5 worm cellular contexts compared by ENCODE assay signal in the genomic region with DNA sequence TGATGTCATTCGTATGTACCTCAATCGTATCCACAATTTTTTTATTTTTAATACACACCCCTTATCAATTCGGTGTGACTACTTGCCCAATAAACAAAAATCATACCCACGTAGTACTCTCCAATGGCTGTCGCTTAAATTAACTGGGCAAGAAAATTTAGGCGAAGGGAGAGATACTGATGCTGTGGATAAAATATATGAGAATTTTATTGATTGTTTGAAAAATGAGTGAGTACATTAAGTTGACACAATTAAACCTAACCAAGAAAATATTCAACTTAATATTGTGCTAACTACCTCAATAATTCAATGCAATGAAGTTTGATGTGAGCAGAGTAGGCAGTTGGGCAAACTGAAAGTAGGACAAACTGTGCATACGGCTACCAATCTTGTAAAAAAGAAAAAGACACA.
TF ChIP-seq lines count a peak whose summit lies in the region.

No protein-coding gene starts in this region.

TF ChIP-seq in whole organism, L1 larva, 84 proteins besides CTCF, POLR2A, EP300 and RAD21 (continues in another document):
- peak; percentile 94 for TF ChIP-seq lir-3 (tag; optimal IDR thresholded peaks at IDR 0.05; lab: Kevin White, UChicago; ENCODE audit: poor library complexity)
- peak; percentile 98 for TF ChIP-seq nhr-19 (GFP tag; conservative IDR thresholded peaks at IDR 0.05; lab: Robert Waterston, UW)
- peak; percentile 99 for TF ChIP-seq ceh-8 (GFP tag; optimal IDR thresholded peaks at IDR 0.05; lab: Kevin White, UChicago)
- peak; percentile 61 for TF ChIP-seq blmp-1 (tag; optimal IDR thresholded peaks at IDR 0.05; lab: Kevin White, UChicago)
- peak; percentile 74 for TF ChIP-seq nhr-28 (tag; optimal IDR thresholded peaks at IDR 0.05; lab: Kevin White, UChicago)
- TF ChIP-seq grh-1 (GFP tag; IDR thresholded peaks at IDR 0.05; lab: Robert Waterston, UW): peak; percentile 94
- TF ChIP-seq ceh-88 (GFP tag; IDR thresholded peaks at IDR 0.05; lab: Robert Waterston, UW): peak; percentile 97
- peak; percentile 100 for TF ChIP-seq nhr-90 (tag; optimal IDR thresholded peaks at IDR 0.05; lab: Kevin White, UChicago; ENCODE audit: poor library complexity)
- TF ChIP-seq mef-2 (tag; optimal IDR thresholded peaks at IDR 0.05; lab: Kevin White, UChicago): peak; percentile 66
- peak; percentile 95 to 96 for TF ChIP-seq lsy-2 (tag; optimal IDR thresholded peaks at IDR 0.05; lab: Kevin White, UChicago)
- TF ChIP-seq rnt-1 (tag; optimal IDR thresholded peaks at IDR 0.05; lab: Kevin White, UChicago): peak; percentile 98
- peak; percentile 71 to 90 for TF ChIP-seq mdl-1 (tag; optimal IDR thresholded peaks at IDR 0.05; lab: Kevin White, UChicago)
- peak; percentile 100 for TF ChIP-seq dsc-1 (tag; optimal IDR thresholded peaks at IDR 0.05; lab: Kevin White, UChicago)
- TF ChIP-seq alr-1 (tag; optimal IDR thresholded peaks at IDR 0.05; lab: Kevin White, UChicago; ENCODE audit: borderline replicate concordance): no peak
- peak; percentile 100 for TF ChIP-seq nhr-76 (tag; optimal IDR thresholded peaks at IDR 0.05; lab: Kevin White, UChicago)
- peak; percentile 50 for TF ChIP-seq unc-130 (tag; optimal IDR thresholded peaks at IDR 0.05; lab: Kevin White, UChicago)

TF ChIP-seq in whole organism, L3 larva, 47 proteins besides CTCF, POLR2A, EP300 and RAD21 (continues in another document):
- TF ChIP-seq unc-62 (GFP tag; optimal IDR thresholded peaks at IDR 0.05; lab: Kevin White, UChicago): peak; percentile 97
- peak; percentile 28 for TF ChIP-seq nhr-12 (tag; optimal IDR thresholded peaks at IDR 0.05; lab: Kevin White, UChicago)
- TF ChIP-seq snpc-4 (tag; optimal IDR thresholded peaks at IDR 0.05; lab: Kevin White, UChicago): peak; percentile 94
- peak; percentile 99 for TF ChIP-seq nhr-43 (tag; optimal IDR thresholded peaks at IDR 0.05; lab: Kevin White, UChicago; ENCODE audit: poor library complexity, severe bottlenecking)
- peak; percentile 100 for TF ChIP-seq fkh-10 (GFP tag; optimal IDR thresholded peaks at IDR 0.05; lab: Kevin White, UChicago)
- no peak for TF ChIP-seq mml-1 (tag; optimal IDR thresholded peaks at IDR 0.05; lab: Kevin White, UChicago)
- TF ChIP-seq eor-1 (tag; optimal IDR thresholded peaks at IDR 0.05; lab: Kevin White, UChicago): peak in 1 of 2 experiments; percentile 82
- TF ChIP-seq nhr-77 (tag; optimal IDR thresholded peaks at IDR 0.05; lab: Kevin White, UChicago): peak; percentile 99
- peak; percentile 3 for TF ChIP-seq sea-2 (GFP tag; optimal IDR thresholded peaks at IDR 0.05; lab: Kevin White, UChicago)
- peak; percentile 63 for TF ChIP-seq lin-15B (tag; optimal IDR thresholded peaks at IDR 0.05; lab: Kevin White, UChicago)
- peak; percentile 75 for TF ChIP-seq unc-39 (tag; optimal IDR thresholded peaks at IDR 0.05; lab: Kevin White, UChicago)
- peak; percentile 99 for TF ChIP-seq skn-1 (tag; optimal IDR thresholded peaks at IDR 0.05; lab: Kevin White, UChicago)
- peak; percentile 96 for TF ChIP-seq lin-39 (tag; optimal IDR thresholded peaks at IDR 0.05; lab: Kevin White, UChicago)
- TF ChIP-seq daf-12 (tag; optimal IDR thresholded peaks at IDR 0.05; lab: Kevin White, UChicago): peak; percentile 88
- peak; percentile 99 for TF ChIP-seq nhr-23 (tag; optimal IDR thresholded peaks at IDR 0.05; lab: Kevin White, UChicago)
- peak; percentile 97 for TF ChIP-seq ceh-82 (tag; optimal IDR thresholded peaks at IDR 0.05; lab: Kevin White, UChicago)
- TF ChIP-seq egl-27 (tag; optimal IDR thresholded peaks at IDR 0.05; lab: Kevin White, UChicago): peak; percentile 93

TF ChIP-seq in whole organism, early embryonic, 17 proteins besides CTCF, POLR2A, EP300 and RAD21:
- TF ChIP-seq ceh-36 (tag; optimal IDR thresholded peaks at IDR 0.05; lab: Kevin White, UChicago): no peak
- TF ChIP-seq F13C5.2 (tag; optimal IDR thresholded peaks at IDR 0.05; lab: Kevin White, UChicago): peak; percentile 93
- no peak for TF ChIP-seq hnd-1 (tag; optimal IDR thresholded peaks at IDR 0.05; lab: Kevin White, UChicago)
- TF ChIP-seq flt-1 (GFP tag; IDR thresholded peaks at IDR 0.05; lab: Robert Waterston, UW): peak; percentile 19; the same call in 1 of the 2 replicates
- peak; percentile 24 for TF ChIP-seq hmg-4 (GFP tag; optimal IDR thresholded peaks at IDR 0.05; lab: Kevin White, UChicago)
- no peak for TF ChIP-seq pes-1 (GFP tag; IDR thresholded peaks at IDR 0.05; lab: Robert Waterston, UW)
- no peak for TF ChIP-seq ama-1 (optimal IDR thresholded peaks at IDR 0.05; lab: Kevin White, UChicago)
- no peak for TF ChIP-seq tra-4 (tag; optimal IDR thresholded peaks at IDR 0.05; lab: Kevin White, UChicago)
TF ChIP-seq in whole organism, early embryonic: peak in this region for 3.

TF ChIP-seq in whole organism, midembryonic, 9 proteins besides CTCF, POLR2A, EP300 and RAD21:
- TF ChIP-seq ztf-23 (GFP tag; IDR thresholded peaks at IDR 0.05; lab: Robert Waterston, UW) (peak; percentile 79), tab-1 (GFP tag; IDR thresholded peaks at IDR 0.05; lab: Robert Waterston, UW) (no peak), ref-1 (GFP tag; conservative IDR thresholded peaks at IDR 0.05; lab: Robert Waterston, UW) (no peak), ztf-29 (GFP tag; IDR thresholded peaks at IDR 0.05; lab: Robert Waterston, UW) (no peak), klf-2 (GFP tag; conservative IDR thresholded peaks at IDR 0.05; lab: Robert Waterston, UW) (no peak), med-1 (GFP tag; optimal IDR thresholded peaks at IDR 0.05; lab: Kevin White, UChicago; ENCODE audit: insufficient read depth) (no peak), T22C8.4 (GFP tag; IDR thresholded peaks at IDR 0.05; lab: Robert Waterston, UW) (peak; percentile 98), flt-1 (GFP tag; IDR thresholded peaks at IDR 0.05; lab: Robert Waterston, UW) (peak; percentile 70; the same call in 1 of the 2 replicates), cog-1 (tag; optimal IDR thresholded peaks at IDR 0.05; lab: Kevin White, UChicago) (peak; percentile 97)

TF ChIP-seq in whole organism, young adult, 124 proteins besides CTCF, POLR2A, EP300 and RAD21 (continues in another document):
- peak; percentile 96 for TF ChIP-seq madf-10 (tag; optimal IDR thresholded peaks at IDR 0.05; lab: Kevin White, UChicago)
- no peak for TF ChIP-seq mel-28 (tag; optimal IDR thresholded peaks at IDR 0.05; lab: Kevin White, UChicago; ENCODE audit: borderline replicate concordance)
- TF ChIP-seq rec-8 (tag; optimal IDR thresholded peaks at IDR 0.05; lab: Kevin White, UChicago): peak in 1 of 2 experiments; percentile 72
- TF ChIP-seq mes-4 (tag; optimal IDR thresholded peaks at IDR 0.05; lab: Kevin White, UChicago): no peak
- TF ChIP-seq nfyb-1 (GFP tag; IDR thresholded peaks at IDR 0.05; lab: Robert Waterston, UW): peak; percentile 98
- TF ChIP-seq T26A5.8 (tag; optimal IDR thresholded peaks at IDR 0.05; lab: Kevin White, UChicago): no peak
- peak; percentile 80 for TF ChIP-seq C17E4.6 (GFP tag; IDR thresholded peaks at IDR 0.05; lab: Robert Waterston, UW)
- no peak for TF ChIP-seq ztf-25 (GFP tag; IDR thresholded peaks at IDR 0.05; lab: Robert Waterston, UW)
- peak in 2 of 3 experiments; percentile 90 to 99 for TF ChIP-seq lin-35 (GFP tag; optimal IDR thresholded peaks at IDR 0.05; lab: Kevin White, UChicago)
- TF ChIP-seq akir-1 (GFP tag; optimal IDR thresholded peaks at IDR 0.05; lab: Kevin White, UChicago): peak; percentile 90
- peak; percentile 98 for TF ChIP-seq ZK185.1 (tag; optimal IDR thresholded peaks at IDR 0.05; lab: Kevin White, UChicago; ENCODE audit: poor library complexity, severe bottlenecking)
- TF ChIP-seq ztf-3 (GFP tag; optimal IDR thresholded peaks at IDR 0.05; lab: Kevin White, UChicago): peak; percentile 94
- peak; percentile 69 to 94 for TF ChIP-seq let-607 (tag; optimal IDR thresholded peaks at IDR 0.05; lab: Kevin White, UChicago)
- TF ChIP-seq ztf-28 (GFP tag; IDR thresholded peaks at IDR 0.05; lab: Robert Waterston, UW): no peak
- TF ChIP-seq lin-26 (GFP tag; IDR thresholded peaks at IDR 0.05; lab: Robert Waterston, UW): peak; percentile 89
- peak; percentile 54 for TF ChIP-seq attf-3 (GFP tag; conservative IDR thresholded peaks at IDR 0.05; lab: Robert Waterston, UW)
- TF ChIP-seq hmg-20 (GFP tag; IDR thresholded peaks at IDR 0.05; lab: Robert Waterston, UW): peak; percentile 96
- no peak for TF ChIP-seq zfh-2 (GFP tag; conservative IDR thresholded peaks at IDR 0.05; lab: Robert Waterston, UW)
- peak; percentile 96 for TF ChIP-seq F23B12.7 (tag; optimal IDR thresholded peaks at IDR 0.05; lab: Kevin White, UChicago; ENCODE audit: insufficient read depth)
- TF ChIP-seq F10E7.11 (tag; optimal IDR thresholded peaks at IDR 0.05; lab: Kevin White, UChicago): peak; percentile 95
- TF ChIP-seq aptf-2 (GFP tag; conservative IDR thresholded peaks at IDR 0.05; lab: Robert Waterston, UW): no peak
- peak; percentile 80 for TF ChIP-seq unc-62 (GFP tag; optimal IDR thresholded peaks at IDR 0.05; lab: Kevin White, UChicago)
- TF ChIP-seq Y79H2A.3 (GFP tag; conservative IDR thresholded peaks at IDR 0.05; lab: Robert Waterston, UW): no peak
- TF ChIP-seq ceh-100 (GFP tag; IDR thresholded peaks at IDR 0.05; lab: Robert Waterston, UW): peak; percentile 77
- TF ChIP-seq snpc-1.1 (tag; optimal IDR thresholded peaks at IDR 0.05; lab: Kevin White, UChicago; ENCODE audit: insufficient read depth): no peak
- TF ChIP-seq snpc-1.3 (tag; optimal IDR thresholded peaks at IDR 0.05; lab: Kevin White, UChicago; ENCODE audit: insufficient read depth): peak; percentile 17
- TF ChIP-seq die-1 (tag; optimal IDR thresholded peaks at IDR 0.05; lab: Kevin White, UChicago): peak; percentile 61
- peak; percentile 8 for TF ChIP-seq rpc-1 (optimal IDR thresholded peaks at IDR 0.05; lab: Kevin White, UChicago)
- TF ChIP-seq rpc-1 (tag; optimal IDR thresholded peaks at IDR 0.05; lab: Kevin White, UChicago): no peak
- peak; percentile 96 for TF ChIP-seq nhr-80 (tag; optimal IDR thresholded peaks at IDR 0.05; lab: Kevin White, UChicago)
- TF ChIP-seq hmg-1.2 (GFP tag; IDR thresholded peaks at IDR 0.05; lab: Robert Waterston, UW): peak; percentile 86
- no peak for TF ChIP-seq efl-1 (GFP tag; optimal IDR thresholded peaks at IDR 0.05; lab: Kevin White, UChicago)
- TF ChIP-seq nfya-2 (GFP tag; IDR thresholded peaks at IDR 0.05; lab: Robert Waterston, UW): no peak
- TF ChIP-seq dox-1 (GFP tag; IDR thresholded peaks at IDR 0.05; lab: Robert Waterston, UW): peak; percentile 98
- peak; percentile 95 for TF ChIP-seq pbrm-1 (GFP tag; IDR thresholded peaks at IDR 0.05; lab: Robert Waterston, UW)
- TF ChIP-seq sea-2 (GFP tag; IDR thresholded peaks at IDR 0.05; lab: Robert Waterston, UW): no peak
- TF ChIP-seq ceh-40 (GFP tag; IDR thresholded peaks at IDR 0.05; lab: Robert Waterston, UW): no peak; the same call in 1 of the 2 replicates
- peak; percentile 88 for TF ChIP-seq madf-3 (GFP tag; IDR thresholded peaks at IDR 0.05; lab: Robert Waterston, UW)
- peak; percentile 99 for TF ChIP-seq tlf-1 (GFP tag; optimal IDR thresholded peaks at IDR 0.05; lab: Kevin White, UChicago)
- TF ChIP-seq attf-6 (GFP tag; IDR thresholded peaks at IDR 0.05; lab: Robert Waterston, UW): no peak
